Fruit fly (Drosophila melanogaster): ENCODE results near the gene wol.

Gene wol

DNA sequence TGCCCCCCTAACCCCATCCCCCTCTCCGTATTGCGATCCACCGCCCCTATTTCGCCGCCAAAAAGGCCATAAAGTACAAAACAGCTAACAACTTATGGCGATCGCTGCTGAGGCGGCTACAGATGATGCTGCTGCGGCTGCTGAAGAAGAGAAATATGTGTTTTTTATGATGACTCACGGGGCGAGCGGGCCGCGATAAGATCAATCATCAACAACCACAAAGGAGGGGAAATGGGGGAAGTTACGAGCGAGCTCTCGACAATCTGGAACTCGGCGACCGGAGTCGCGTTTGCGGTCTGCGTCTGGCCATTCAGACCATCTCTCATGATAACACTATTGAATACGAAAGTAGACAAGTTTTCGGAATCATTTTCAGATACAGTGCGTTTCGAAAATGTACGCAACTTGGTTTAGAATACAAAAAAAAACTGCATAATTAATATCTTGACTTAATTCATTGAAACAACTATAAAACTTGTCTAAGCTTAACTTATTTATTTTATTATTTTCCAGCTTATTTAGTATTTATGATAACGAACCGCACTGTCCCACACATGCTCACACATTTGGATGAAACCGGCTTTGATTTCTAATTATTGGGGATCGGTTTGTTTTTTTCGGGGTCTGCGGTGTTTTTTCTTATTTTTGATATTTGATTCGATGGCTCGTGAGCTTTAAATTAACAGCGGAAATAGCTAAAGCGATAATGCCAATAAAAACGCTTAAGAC is 10.5 kb downstream of the wol start (continued):
- TF ChIP-seq wdn (GFP tag; IDR thresholded peaks at IDR 0.05) = peak; percentile 97
- TF ChIP-seq ara (GFP tag; IDR thresholded peaks at IDR 0.05) = peak; percentile 97
- no peak for TF ChIP-seq CG7963 (GFP tag; IDR thresholded peaks at IDR 0.05; ENCODE audit: partially characterized antibody)
- peak; percentile 99 for TF ChIP-seq sens (GFP tag)
- TF ChIP-seq ken (GFP tag; IDR thresholded peaks at IDR 0.05) = peak; percentile 96
- TF ChIP-seq otp (GFP tag; IDR thresholded peaks at IDR 0.05) = peak; percentile 96
- TF ChIP-seq ssp (GFP tag; IDR thresholded peaks at IDR 0.05) = peak; percentile 90
- peak; percentile 93 for TF ChIP-seq gsb (GFP tag; IDR thresholded peaks at IDR 0.05)
- no peak for TF ChIP-seq Dfd (GFP tag; optimal IDR thresholded peaks at IDR 0.05)
- peak; percentile 95 for TF ChIP-seq CG12769 (tag; optimal IDR thresholded peaks at IDR 0.05)
- TF ChIP-seq zfh2 (GFP tag; optimal IDR thresholded peaks at IDR 0.05) = peak; percentile 92
- TF ChIP-seq mld (GFP tag; IDR thresholded peaks at IDR 0.05; ENCODE audit: partially characterized antibody) = no peak
- no peak for TF ChIP-seq CG1832 (GFP tag; optimal IDR thresholded peaks at IDR 0.05)
- peak; percentile 94 for TF ChIP-seq CG33557 (GFP tag; optimal IDR thresholded peaks at IDR 0.05)
- TF ChIP-seq caup (GFP tag; optimal IDR thresholded peaks at IDR 0.05; ENCODE audit: severe bottlenecking) = peak; percentile 94
- TF ChIP-seq CG6272 (GFP tag; IDR thresholded peaks at IDR 0.05) = peak; percentile 93
- TF ChIP-seq Sry-β (GFP tag; optimal IDR thresholded peaks at IDR 0.05) = peak; percentile 63
- peak; percentile 91 for TF ChIP-seq dati (GFP tag; IDR thresholded peaks at IDR 0.05)
- peak; percentile 71 for TF ChIP-seq shn (GFP tag; optimal IDR thresholded peaks at IDR 0.05)
- no peak for TF ChIP-seq prd (optimal IDR thresholded peaks at IDR 0.05)
- peak; percentile 97 for TF ChIP-seq prd (GFP tag; IDR thresholded peaks at IDR 0.05)
- TF ChIP-seq Opbp (GFP tag; IDR thresholded peaks at IDR 0.05; ENCODE audit: partially characterized antibody) = no peak
- peak; percentile 92 for TF ChIP-seq mirr (GFP tag; optimal IDR thresholded peaks at IDR 0.05)
- TF ChIP-seq eve (GFP tag; optimal IDR thresholded peaks at IDR 0.05) = peak in 1 of 2 experiments; percentile 98
- TF ChIP-seq tap (tag; optimal IDR thresholded peaks at IDR 0.05) = peak; percentile 97
- TF ChIP-seq CG30020 (tag; optimal IDR thresholded peaks at IDR 0.05) = peak; percentile 81
- TF ChIP-seq Hey (tag; optimal IDR thresholded peaks at IDR 0.05) = peak; percentile 80
- TF ChIP-seq Gug (GFP tag; IDR thresholded peaks at IDR 0.05) = peak; percentile 91
- TF ChIP-seq ab (GFP tag; optimal IDR thresholded peaks at IDR 0.05) = peak; percentile 68
- peak; percentile 98 for TF ChIP-seq Sox102F (GFP tag; optimal IDR thresholded peaks at IDR 0.05)
- peak; percentile 90 for TF ChIP-seq NC2β (GFP tag; optimal IDR thresholded peaks at IDR 0.05)
- TF ChIP-seq Nf-YA (GFP tag; IDR thresholded peaks at IDR 0.05) = peak; percentile 95
- peak; percentile 98 for TF ChIP-seq Awh (GFP tag; IDR thresholded peaks at IDR 0.05)
- peak; percentile 89 for TF ChIP-seq CG11560 (tag; IDR thresholded peaks at IDR 0.05)
- peak; percentile 92 for TF ChIP-seq CG9215 (GFP tag; IDR thresholded peaks at IDR 0.05)
- TF ChIP-seq CG6689 (GFP tag; IDR thresholded peaks at IDR 0.05) = peak; percentile 97
- peak; percentile 90 for TF ChIP-seq Antp (GFP tag; optimal IDR thresholded peaks at IDR 0.05)
- peak; percentile 82 for TF ChIP-seq jing (GFP tag; optimal IDR thresholded peaks at IDR 0.05)
- peak; percentile 84 for TF ChIP-seq Nf-YB (GFP tag; optimal IDR thresholded peaks at IDR 0.05)
- peak; percentile 94 for TF ChIP-seq phol (tag; optimal IDR thresholded peaks at IDR 0.05)
- peak; percentile 86 for TF ChIP-seq CG7987 (GFP tag; optimal IDR thresholded peaks at IDR 0.05)
- no peak for TF ChIP-seq CG16813 (GFP tag; IDR thresholded peaks at IDR 0.05; ENCODE audit: partially characterized antibody)
- TF ChIP-seq CG8281 (tag; optimal IDR thresholded peaks at IDR 0.05) = peak; percentile 85
- no peak for TF ChIP-seq amos (GFP tag; IDR thresholded peaks at IDR 0.05; ENCODE audit: partially characterized antibody)
- TF ChIP-seq tll (GFP tag; optimal IDR thresholded peaks at IDR 0.05) = peak in 1 of 2 experiments; percentile 36
- TF ChIP-seq dysf (GFP tag; IDR thresholded peaks at IDR 0.05) = peak; percentile 98
- TF ChIP-seq zen2 (GFP tag; IDR thresholded peaks at IDR 0.05; ENCODE audit: partially characterized antibody) = no peak
- peak; percentile 93 for TF ChIP-seq CG12104 (GFP tag; optimal IDR thresholded peaks at IDR 0.05)
- TF ChIP-seq pum (GFP tag; optimal IDR thresholded peaks at IDR 0.05) = peak; percentile 92
